Fruit fly (Drosophila melanogaster): ENCODE results near the gene Dh31.

DNA sequence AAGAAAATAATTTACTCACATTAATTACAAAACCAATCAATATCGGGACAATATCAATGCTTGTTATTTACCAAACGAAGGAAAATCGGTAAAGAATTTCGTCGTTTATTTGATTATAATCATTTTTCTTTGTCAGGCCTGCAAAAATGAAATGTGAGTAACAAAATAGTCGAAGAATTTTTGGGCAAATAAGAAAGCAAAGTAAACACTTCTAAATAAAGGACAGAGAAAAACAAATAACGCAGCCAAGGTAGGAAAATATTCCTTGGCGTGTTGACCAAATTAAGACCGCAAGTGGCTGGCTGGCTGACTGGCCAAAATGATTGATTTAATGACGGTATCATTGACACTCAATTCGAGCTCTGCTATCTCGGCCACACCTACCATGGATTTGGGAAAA lies 41.5 kb upstream of the Dh31 start:
- TF ChIP-seq Rel (GFP tag; optimal IDR thresholded peaks at IDR 0.05): no peak
- no peak for TF ChIP-seq Rel (tag; optimal IDR thresholded peaks at IDR 0.05)
- no peak for TF ChIP-seq pan (optimal IDR thresholded peaks at IDR 0.05)
- no peak for TF ChIP-seq psq (GFP tag; optimal IDR thresholded peaks at IDR 0.05)
- TF ChIP-seq CG32264 (GFP tag; optimal IDR thresholded peaks at IDR 0.05): no peak
- TF ChIP-seq CG9705 (GFP tag; optimal IDR thresholded peaks at IDR 0.05): no peak
- no peak for TF ChIP-seq lola (GFP tag; optimal IDR thresholded peaks at IDR 0.05)
